Worm (Caenorhabditis elegans) whole organism, mixed stage, embryonic: ENCODE results near the gene cgef-1.

Experiments
- blmp-1 ChIP-seq: fragments of 150-350 bp; optimal IDR thresholded peaks from 2 replicates; lab custom pipeline; 2014; ENCODE audit warnings: missing biosample characterization, missing genetic modification characterization
- nhr-12 ChIP-seq: fragments of 150-350 bp; optimal IDR thresholded peaks from 2 replicates; lab custom pipeline; 2014; ENCODE audit warnings: missing biosample characterization, missing genetic modification characterization
- nhr-237 ChIP-seq: fragments of 150-350 bp; optimal IDR thresholded peaks from 2 replicates; lab custom pipeline; 2014; ENCODE audit warnings: missing biosample characterization, missing genetic modification characterization
- pha-4 ChIP-seq: fragments of 150-350 bp; optimal IDR thresholded peaks from 2 replicates; lab custom pipeline; 2018; ENCODE audit warnings: missing biosample characterization, missing genetic modification reagents, missing genetic modification characterization
- snpc-4 ChIP-seq: fragments of 150-350 bp; optimal IDR thresholded peaks from 2 replicates; lab custom pipeline; 2014; ENCODE audit warnings: missing biosample characterization, missing genetic modification characterization
- unc-62 ChIP-seq: fragments of 150-350 bp; optimal IDR thresholded peaks from 2 replicates; lab custom pipeline; 2014; ENCODE audit warnings: missing biosample characterization, missing genetic modification reagents, missing genetic modification characterization

DNA sequence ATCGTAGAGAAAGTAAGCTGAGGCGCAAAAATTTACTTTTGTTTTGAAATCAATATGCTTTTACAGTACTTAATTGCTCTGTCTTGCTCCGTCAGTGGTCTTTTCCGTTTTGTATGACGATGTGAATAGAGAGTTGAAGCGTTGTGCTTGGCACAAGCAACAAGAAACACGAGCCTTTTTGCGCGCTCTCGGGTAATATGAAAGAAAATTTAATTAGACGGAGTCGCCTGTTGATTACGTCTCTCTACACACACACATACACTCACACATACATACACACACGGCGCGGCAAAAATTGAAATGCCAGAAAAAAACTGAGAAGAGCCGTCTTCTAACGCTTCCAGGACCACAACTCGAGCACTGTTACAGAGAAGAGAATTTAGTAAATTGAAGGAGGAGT is 42.0 kb upstream of the cgef-1 start:
- TF ChIP-seq nhr-237 (no peak), snpc-4 (no peak), pha-4 (tag; lab: Kevin White, UChicago) (no peak), unc-62 (GFP tag; lab: Kevin White, UChicago) (no peak), nhr-12 (tag; lab: Kevin White, UChicago) (no peak), blmp-1 (no peak)
